Comparison of ENCODE assay signal across 4 fruit fly cellular contexts in genomic region chr3L:11815220-11815797, dm6.
A peak's percentile ranks its signal among the peaks of the same experiment; 100 is the strongest.
TF ChIP-seq lines count a peak whose summit lies in the region.

TSS of gene CG14130 (plus strand) at chr3L:11815444.

- peak; percentile 28 for TF ChIP-seq CTCF in whole organism, embryonic (GFP tag; optimal IDR thresholded peaks at IDR 0.05; lab: Kevin White, UChicago)

TF ChIP-seq in whole organism, adult, 20 proteins besides CTCF, POLR2A, EP300 and RAD21:
- TF ChIP-seq kay (GFP tag; lab: Kevin White, UChicago; ENCODE audit: borderline replicate concordance), result peak; percentile 81
- TF ChIP-seq Clk (GFP tag; optimal IDR thresholded peaks at IDR 0.05; lab: Kevin White, UChicago), result no peak
- peak; percentile 14 for TF ChIP-seq tj (GFP tag; optimal IDR thresholded peaks at IDR 0.05; lab: Kevin White, UChicago)
- TF ChIP-seq CG5204 (GFP tag; optimal IDR thresholded peaks at IDR 0.05; lab: Kevin White, UChicago), result no peak
- TF ChIP-seq bab1 (GFP tag; optimal IDR thresholded peaks at IDR 0.05; lab: Kevin White, UChicago), result peak; percentile 52

TF ChIP-seq in whole organism, embryonic, 481 proteins besides CTCF, POLR2A, EP300 and RAD21 (continues in another document):
- no peak for TF ChIP-seq trh (GFP tag; optimal IDR thresholded peaks at IDR 0.05; lab: Kevin White, UChicago)
- TF ChIP-seq trem (tag; optimal IDR thresholded peaks at IDR 0.05; lab: Kevin White, UChicago), result peak; percentile 56
- no peak for TF ChIP-seq crc (GFP tag; optimal IDR thresholded peaks at IDR 0.05; lab: Kevin White, UChicago)
- TF ChIP-seq fru (optimal IDR thresholded peaks at IDR 0.05; lab: Kevin White, UChicago), result no peak
- TF ChIP-seq MESR4 (GFP tag; optimal IDR thresholded peaks at IDR 0.05; lab: Kevin White, UChicago), result peak; percentile 10
- peak; percentile 91 for TF ChIP-seq nerfin-2 (GFP tag; IDR thresholded peaks at IDR 0.05; lab: Robert Waterston, UW; ENCODE audit: partially characterized antibody)
- TF ChIP-seq Dp (GFP tag; optimal IDR thresholded peaks at IDR 0.05; lab: Kevin White, UChicago), result peak; percentile 96
- peak; percentile 90 for TF ChIP-seq CG16813 (GFP tag; IDR thresholded peaks at IDR 0.05; lab: Robert Waterston, UW; ENCODE audit: partially characterized antibody)
- TF ChIP-seq crp (GFP tag; optimal IDR thresholded peaks at IDR 0.05; lab: Kevin White, UChicago), result peak; percentile 50 to 95
- no peak for TF ChIP-seq so (GFP tag; IDR thresholded peaks at IDR 0.05; lab: Robert Waterston, UW)
- peak; percentile 6 for TF ChIP-seq YL-1 (GFP tag; optimal IDR thresholded peaks at IDR 0.05; lab: Kevin White, UChicago)
- TF ChIP-seq chinmo (GFP tag; IDR thresholded peaks at IDR 0.05; lab: Robert Waterston, UW; ENCODE audit: partially characterized antibody), result peak; percentile 92
- TF ChIP-seq ato (GFP tag; IDR thresholded peaks at IDR 0.05; lab: Robert Waterston, UW; ENCODE audit: partially characterized antibody), result peak; percentile 91
- TF ChIP-seq CG8765 (GFP tag; IDR thresholded peaks at IDR 0.05; lab: Robert Waterston, UW), result no peak
- TF ChIP-seq aop (GFP tag; IDR thresholded peaks at IDR 0.05; lab: Robert Waterston, UW), result no peak
- no peak for TF ChIP-seq CG1602 (GFP tag; optimal IDR thresholded peaks at IDR 0.05; lab: Kevin White, UChicago)
- no peak for TF ChIP-seq Lhr (GFP tag; optimal IDR thresholded peaks at IDR 0.05; lab: Kevin White, UChicago)
- TF ChIP-seq Med (GFP tag; lab: Kevin White, UChicago), result peak; percentile 75
- no peak for TF ChIP-seq Antp (GFP tag; optimal IDR thresholded peaks at IDR 0.05; lab: Kevin White, UChicago)
- TF ChIP-seq mam (GFP tag; optimal IDR thresholded peaks at IDR 0.05; lab: Kevin White, UChicago), result no peak
- no peak for TF ChIP-seq gsb (GFP tag; IDR thresholded peaks at IDR 0.05; lab: Robert Waterston, UW)
- TF ChIP-seq cg (GFP tag; optimal IDR thresholded peaks at IDR 0.05; lab: Kevin White, UChicago), result no peak
- peak; percentile 94 for TF ChIP-seq CG11504 (tag; optimal IDR thresholded peaks at IDR 0.05; lab: Kevin White, UChicago)
- no peak for TF ChIP-seq Trl (optimal IDR thresholded peaks at IDR 0.05; lab: Kevin White, UChicago)
- TF ChIP-seq Trl (GFP tag; optimal IDR thresholded peaks at IDR 0.05; lab: Kevin White, UChicago), result no peak
- peak; percentile 79 for TF ChIP-seq vnd (GFP tag; IDR thresholded peaks at IDR 0.05; lab: Robert Waterston, UW; ENCODE audit: partially characterized antibody)
- no peak for TF ChIP-seq D (optimal IDR thresholded peaks at IDR 0.05; lab: Kevin White, UChicago)
- TF ChIP-seq D (GFP tag; optimal IDR thresholded peaks at IDR 0.05; lab: Kevin White, UChicago), result no peak
- TF ChIP-seq CG3995 (GFP tag; optimal IDR thresholded peaks at IDR 0.05; lab: Kevin White, UChicago), result peak; percentile 98

TF ChIP-seq in whole organism, prepupa, 60 proteins besides CTCF, POLR2A, EP300 and RAD21:
- TF ChIP-seq achi (GFP tag; optimal IDR thresholded peaks at IDR 0.05; lab: Kevin White, UChicago) (peak; percentile 71), CG34406 (GFP tag; optimal IDR thresholded peaks at IDR 0.05; lab: Kevin White, UChicago) (no peak), CG8632 (GFP tag; optimal IDR thresholded peaks at IDR 0.05; lab: Kevin White, UChicago) (no peak), acj6 (GFP tag; optimal IDR thresholded peaks at IDR 0.05; lab: Kevin White, UChicago) (no peak), Eip93F (GFP tag; optimal IDR thresholded peaks at IDR 0.05; lab: Kevin White, UChicago) (no peak)

TF ChIP-seq in whole organism, wandering third instar larva, 38 proteins besides CTCF, POLR2A, EP300 and RAD21:
- TF ChIP-seq Vsx2 (GFP tag; optimal IDR thresholded peaks at IDR 0.05; lab: Kevin White, UChicago; ENCODE audit: partially characterized antibody) (peak; percentile 13), OdsH (GFP tag; optimal IDR thresholded peaks at IDR 0.05; lab: Kevin White, UChicago) (no peak)
